Worm (Caenorhabditis elegans): ENCODE data around the gene srh-60.
A peak's percentile ranks its signal among the peaks of the same experiment; 100 is the strongest.

Gene srh-60

ce11 chrII:3554673-3555072 is 28.8 kb upstream of the srh-60 start:
- TF ChIP-seq lin-38 (GFP tag; IDR thresholded peaks at IDR 0.05) (peak; percentile 82), nhr-25 (tag; optimal IDR thresholded peaks at IDR 0.05; ENCODE audit: borderline replicate concordance, insufficient read depth) (no peak)

DNA sequence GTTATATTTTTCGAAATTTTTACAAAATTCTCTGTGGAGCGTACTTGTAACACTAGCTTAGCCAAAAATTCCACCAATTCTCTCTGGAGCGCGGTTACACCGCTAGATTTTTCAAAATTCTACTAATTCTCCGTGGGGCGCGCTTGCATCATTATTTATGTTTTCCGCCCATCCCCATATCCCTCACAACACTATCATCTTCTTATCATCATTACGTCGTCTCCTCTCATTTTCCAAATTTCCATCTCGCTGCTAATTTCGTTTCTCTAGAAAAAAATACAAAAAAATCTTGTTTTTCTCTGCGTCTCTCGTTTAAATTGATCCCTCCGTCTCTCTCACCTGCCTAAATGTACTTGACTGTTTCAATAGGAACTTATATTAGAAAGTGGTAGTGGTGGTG is 28.2 kb upstream of the srh-60 start:
- no peak for TF ChIP-seq snpc-4 (tag; optimal IDR thresholded peaks at IDR 0.05)
- TF ChIP-seq lin-38 (GFP tag; IDR thresholded peaks at IDR 0.05) = peak; percentile 60
- TF ChIP-seq nhr-28 (tag; optimal IDR thresholded peaks at IDR 0.05) = peak; percentile 1

DNA sequence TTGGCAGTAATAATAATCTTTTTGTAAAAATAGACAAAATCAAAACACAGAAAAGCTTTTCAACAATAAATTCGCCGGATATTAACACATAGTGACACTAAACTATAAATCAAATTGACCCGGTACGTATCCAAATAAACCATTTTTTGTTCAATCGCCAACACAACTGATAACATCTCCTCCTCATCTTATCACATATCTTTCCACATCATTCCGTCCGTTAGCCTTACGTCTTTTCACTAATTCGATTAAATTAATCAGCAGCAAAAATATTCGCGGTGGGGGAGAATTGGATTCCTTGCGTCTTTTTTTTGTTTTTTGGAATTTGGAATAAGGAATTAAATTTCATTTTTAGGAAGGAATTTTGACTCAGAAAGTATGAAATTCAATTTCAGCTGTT is 26.9 kb upstream of the srh-60 start:
- TF ChIP-seq ZK546.5 (tag; optimal IDR thresholded peaks at IDR 0.05) = no peak
- no peak for TF ChIP-seq snpc-4 (tag; optimal IDR thresholded peaks at IDR 0.05)
- TF ChIP-seq lin-13 (GFP tag; optimal IDR thresholded peaks at IDR 0.05) = no peak
- no peak for TF ChIP-seq gei-8 (GFP tag; optimal IDR thresholded peaks at IDR 0.05)
- TF ChIP-seq mdl-1 (tag; optimal IDR thresholded peaks at IDR 0.05) = no peak
- TF ChIP-seq nhr-41 (GFP tag; IDR thresholded peaks at IDR 0.05) = no peak
- no peak for TF ChIP-seq dpl-1 (GFP tag; optimal IDR thresholded peaks at IDR 0.05)

DNA sequence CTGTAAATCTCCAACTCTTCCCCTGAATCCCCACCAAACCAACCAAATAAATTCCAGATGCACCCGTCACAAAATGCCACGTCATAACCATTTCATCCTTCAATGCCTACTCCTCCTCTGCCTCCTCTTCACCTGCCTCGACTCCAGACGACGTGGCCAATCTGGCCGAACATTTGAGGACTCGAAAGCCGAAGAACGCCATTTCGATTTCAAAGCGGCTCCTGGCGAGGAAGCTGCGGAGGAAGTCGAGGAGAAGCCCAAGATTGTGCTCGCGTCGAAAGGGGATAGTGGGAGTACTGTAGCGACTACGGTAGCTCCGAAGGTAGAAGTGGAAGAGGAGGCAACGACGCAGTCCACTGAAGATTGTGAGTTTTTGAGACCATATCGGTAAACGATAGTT is 26.1 kb upstream of the srh-60 start, which contains the start of gene lgc-45:
lgc-45 (plus strand) TSS at position 56 of the 400 bp plus-strand sequence.
- TF ChIP-seq zip-2 (tag; optimal IDR thresholded peaks at IDR 0.05) = no peak
- no peak for TF ChIP-seq hmg-1.1 (GFP tag; IDR thresholded peaks at IDR 0.05)
- TF ChIP-seq attf-4 (tag; optimal IDR thresholded peaks at IDR 0.05) = no peak
- TF ChIP-seq aha-1 (tag) = no peak
- TF ChIP-seq nhr-11 (tag; optimal IDR thresholded peaks at IDR 0.05) = no peak
- TF ChIP-seq unc-62 (GFP tag; optimal IDR thresholded peaks at IDR 0.05 in 1 of 2) = peak in 1 of 2 experiments; percentile 52
- no peak for TF ChIP-seq unc-62 (tag; optimal IDR thresholded peaks at IDR 0.05)
- peak; percentile 53 for TF ChIP-seq set-16 (GFP tag; IDR thresholded peaks at IDR 0.05)
- TF ChIP-seq pha-4 (GFP tag; IDR thresholded peaks at IDR 0.05) = no peak; the same call in 1 of the 2 replicates
- TF ChIP-seq pha-4 (tag; optimal IDR thresholded peaks at IDR 0.05) = no peak

DNA sequence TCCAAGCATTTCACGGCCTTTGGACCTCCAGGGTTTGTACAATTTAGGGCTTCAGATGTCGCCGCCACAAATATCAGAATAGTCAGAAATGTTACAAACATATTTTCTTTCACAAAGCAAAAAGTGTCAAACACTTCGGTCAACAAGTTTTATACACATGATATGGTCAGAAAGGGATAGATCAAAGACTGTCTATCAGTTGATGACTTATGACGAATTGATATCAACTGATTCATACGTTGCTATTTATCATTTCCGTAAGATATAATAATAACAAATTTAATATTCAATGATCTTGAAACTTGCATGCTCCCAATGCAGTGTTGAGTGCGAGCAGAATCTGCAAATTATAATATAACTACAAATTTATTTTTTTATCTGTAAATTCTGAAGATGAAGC is 22.9 kb upstream of the srh-60 start, which contains the start of gene W10G11.1:
W10G11.1 (minus strand) TSS at position 101 of the 400 bp plus-strand sequence.
- TF ChIP-seq F49E8.2 (tag; optimal IDR thresholded peaks at IDR 0.05; ENCODE audit: borderline replicate concordance) = no peak
- no peak for TF ChIP-seq nhr-41 (GFP tag; IDR thresholded peaks at IDR 0.05)
- TF ChIP-seq F26F4.8 (GFP tag; conservative IDR thresholded peaks at IDR 0.05) = no peak
- no peak for TF ChIP-seq T26A8.4 (GFP tag; IDR thresholded peaks at IDR 0.05)
- no peak for TF ChIP-seq nhr-237 (tag; optimal IDR thresholded peaks at IDR 0.05)
- no peak for TF ChIP-seq Y5F2A.4 (GFP tag; optimal IDR thresholded peaks at IDR 0.05)
- no peak for TF ChIP-seq mxl-2 (GFP tag; conservative IDR thresholded peaks at IDR 0.05)
- TF ChIP-seq dmd-6 (GFP tag; IDR thresholded peaks at IDR 0.05) = no peak
- TF ChIP-seq dve-1 (tag; optimal IDR thresholded peaks at IDR 0.05; ENCODE audit: insufficient read depth) = no peak
- no peak for TF ChIP-seq zip-2 (tag; optimal IDR thresholded peaks at IDR 0.05)
- no peak for TF ChIP-seq mdl-1 (tag; optimal IDR thresholded peaks at IDR 0.05)
- no peak for TF ChIP-seq saeg-2 (GFP tag; IDR thresholded peaks at IDR 0.05)
- TF ChIP-seq ctbp-1 (GFP tag; IDR thresholded peaks at IDR 0.05) = no peak
- TF ChIP-seq ZK546.5 (tag; optimal IDR thresholded peaks at IDR 0.05) = no peak
- no peak for TF ChIP-seq dpl-1 (GFP tag; optimal IDR thresholded peaks at IDR 0.05)
- no peak for TF ChIP-seq pha-4 (GFP tag; IDR thresholded peaks at IDR 0.05)
- TF ChIP-seq pha-4 (tag; optimal IDR thresholded peaks at IDR 0.05) = no peak
- no peak for TF ChIP-seq lsy-2 (tag; optimal IDR thresholded peaks at IDR 0.05)
- TF ChIP-seq spr-1 (tag; optimal IDR thresholded peaks at IDR 0.05) = no peak
- TF ChIP-seq fkh-10 (GFP tag; optimal IDR thresholded peaks at IDR 0.05) = no peak

Data from whole organism, L4 larva.